Worm (Caenorhabditis elegans) whole organism, late embryonic: ENCODE data around the gene eor-2.
A peak's percentile ranks its signal among the peaks of the same experiment; 100 is the strongest.

Source experiments
- C38D4.7 ChIP-seq: fragments of 200-800 bp; sonication (Bioruptor generic); optimal IDR thresholded peaks from 2 replicates; lab custom pipeline; 2018; ENCODE audit warnings: mild to moderate bottlenecking, missing genetic modification characterization, moderate library complexity, missing compliant biosample characterization
- K02D7.2 ChIP-seq: sonication (generic microtip); optimal IDR thresholded peaks from 2 replicates; lab custom pipeline; 2017; ENCODE audit warnings: mild to moderate bottlenecking, missing genetic modification characterization, missing compliant biosample characterization
- T23F11.4 ChIP-seq: fragments of 200-800 bp; sonication (Bioruptor generic); optimal IDR thresholded peaks from 2 replicates; lab custom pipeline; 2018; ENCODE audit warnings: mild to moderate bottlenecking, missing genetic modification characterization, missing compliant biosample characterization
- ahr-1 ChIP-seq: sonication (generic microtip); optimal IDR thresholded peaks from 2 replicates; lab custom pipeline; 2016; ENCODE audit warnings: missing genetic modification characterization, missing compliant biosample characterization
- ama-1 ChIP-seq: fragments of 150-350 bp; optimal IDR thresholded peaks from 2 replicates; lab custom pipeline; 2014
- ceh-14 ChIP-seq: sonication (generic microtip); optimal IDR thresholded peaks from 2 replicates; lab custom pipeline; 2016; ENCODE audit warnings: missing genotype, missing genetic modification characterization, missing compliant biosample characterization
- ceh-18 ChIP-seq: sonication (generic microtip); optimal IDR thresholded peaks from 2 replicates; lab custom pipeline; 2016; ENCODE audit warnings: missing genetic modification characterization, missing compliant biosample characterization
- ceh-31 ChIP-seq: sonication (generic microtip); optimal IDR thresholded peaks from 2 replicates; lab custom pipeline; 2016; ENCODE audit warnings: missing genetic modification characterization, missing compliant biosample characterization
- ceh-34 ChIP-seq: sonication (generic microtip); optimal IDR thresholded peaks from 2 replicates; lab custom pipeline; 2016; ENCODE audit warnings: mild to moderate bottlenecking, missing genetic modification characterization, missing compliant biosample characterization
- ceh-45 ChIP-seq: fragments of 200-800 bp; sonication (Bioruptor generic); IDR thresholded peaks from 2 replicates; pipeline ENCODE4 v1.3.6; 2022; ENCODE audit warnings: missing genetic modification reagents, missing genetic modification characterization, missing compliant biosample characterization
- ceh-48 ChIP-seq: sonication (generic microtip); optimal IDR thresholded peaks from 2 replicates; lab custom pipeline; 2016; ENCODE audit warnings: missing genetic modification characterization, inconsistent platforms, missing compliant biosample characterization
- ceh-6 ChIP-seq: fragments of 200-800 bp; sonication (Bioruptor generic); optimal IDR thresholded peaks from 2 replicates; lab custom pipeline; 2018; ENCODE audit warnings: mild to moderate bottlenecking, missing genetic modification characterization, missing compliant biosample characterization
- elt-2 ChIP-seq: sonication (generic microtip); optimal IDR thresholded peaks from 2 replicates; lab custom pipeline; 2016; ENCODE audit warnings: missing genetic modification reagents, missing genetic modification characterization, missing compliant biosample characterization
- ets-4 ChIP-seq: sonication (generic microtip); optimal IDR thresholded peaks from 2 replicates; lab custom pipeline; 2016; ENCODE audit warnings: missing genetic modification characterization, missing compliant biosample characterization
- eyg-1 ChIP-seq: sonication (generic microtip); optimal IDR thresholded peaks from 2 replicates; lab custom pipeline; 2016; ENCODE audit warnings: missing genotype, missing genetic modification characterization, missing compliant biosample characterization
- fax-1 ChIP-seq: sonication (generic microtip); optimal IDR thresholded peaks from 2 replicates; lab custom pipeline; 2016; ENCODE audit warnings: missing genotype, missing genetic modification characterization, missing compliant biosample characterization
- fkh-10 ChIP-seq: fragments of 150-350 bp; optimal IDR thresholded peaks from 2 replicates; lab custom pipeline; 2014; ENCODE audit warnings: missing biosample characterization, missing genetic modification reagents, missing genetic modification characterization
- hlh-15 ChIP-seq: sonication (generic microtip); optimal IDR thresholded peaks from 2 replicates; lab custom pipeline; 2016; ENCODE audit warnings: missing genetic modification characterization, missing compliant biosample characterization
- hlh-30 ChIP-seq: sonication (generic microtip); optimal IDR thresholded peaks from 2 replicates; lab custom pipeline; 2017; ENCODE audit warnings: antibody characterized with exemption, missing genetic modification characterization, missing compliant biosample characterization; ENCODE audit not compliant: insufficient read depth
- hlh-6 ChIP-seq: sonication (generic microtip); optimal IDR thresholded peaks from 2 replicates; lab custom pipeline; 2016; ENCODE audit warnings: missing genotype, missing genetic modification characterization, missing compliant biosample characterization
- lim-6 ChIP-seq: sonication (generic microtip); optimal IDR thresholded peaks from 2 replicates; lab custom pipeline; 2016; ENCODE audit warnings: missing genetic modification characterization, missing compliant biosample characterization
- madf-2 ChIP-seq: sonication (generic microtip); optimal IDR thresholded peaks from 2 replicates; lab custom pipeline; 2017; ENCODE audit warnings: missing genetic modification characterization, missing compliant biosample characterization
- mec-3 ChIP-seq: sonication (generic microtip); optimal IDR thresholded peaks from 2 replicates; lab custom pipeline; 2016; ENCODE audit warnings: borderline replicate concordance, missing genetic modification characterization, missing compliant biosample characterization
- nfya-1 ChIP-seq: sonication (generic microtip); optimal IDR thresholded peaks from 2 replicates; lab custom pipeline; 2017; ENCODE audit warnings: missing genetic modification characterization, mild to moderate bottlenecking, missing compliant biosample characterization, antibody characterized with exemption, moderate library complexity
- nhr-11 ChIP-seq: fragments of 150-350 bp; optimal IDR thresholded peaks from 2 replicates; lab custom pipeline; 2014; ENCODE audit warnings: missing biosample characterization, missing genetic modification characterization
- nhr-232 ChIP-seq: sonication (generic microtip); optimal IDR thresholded peaks from 2 replicates; lab custom pipeline; 2016; ENCODE audit warnings: missing genetic modification characterization, missing compliant biosample characterization
- npax-4 ChIP-seq: sonication (generic microtip); optimal IDR thresholded peaks from 2 replicates; lab custom pipeline; 2016; ENCODE audit warnings: missing genetic modification characterization, missing compliant biosample characterization
- odd-2 ChIP-seq: sonication (generic microtip); optimal IDR thresholded peaks from 2 replicates; lab custom pipeline; 2017; ENCODE audit warnings: antibody characterized with exemption, mild to moderate bottlenecking, missing genetic modification characterization, missing compliant biosample characterization
- pag-3 ChIP-seq: sonication (generic microtip); optimal IDR thresholded peaks from 2 replicates; lab custom pipeline; 2016; ENCODE audit warnings: missing compliant biosample characterization, missing genetic modification characterization, borderline replicate concordance
- pat-9 ChIP-seq: fragments of 200-800 bp; sonication (Bioruptor generic); optimal IDR thresholded peaks from 2 replicates; lab custom pipeline; 2018; ENCODE audit warnings: mild to moderate bottlenecking, missing genetic modification characterization, moderate library complexity, missing compliant biosample characterization
- pha-2 ChIP-seq: sonication (generic microtip); optimal IDR thresholded peaks from 2 replicates; lab custom pipeline; 2017; ENCODE audit warnings: mild to moderate bottlenecking, missing genetic modification characterization, missing compliant biosample characterization
- pha-4 ChIP-seq: fragments of 150-350 bp; optimal IDR thresholded peaks from 2 replicates; lab custom pipeline; 2018; ENCODE audit warnings: missing biosample characterization, missing genetic modification reagents, missing genetic modification characterization
- pqm-1 ChIP-seq: sonication (generic microtip); optimal IDR thresholded peaks from 2 replicates; lab custom pipeline; 2016; ENCODE audit warnings: missing genetic modification characterization, missing compliant biosample characterization
- ref-2 ChIP-seq: sonication (generic microtip); optimal IDR thresholded peaks from 2 replicates; lab custom pipeline; 2016; ENCODE audit warnings: missing genetic modification characterization, missing compliant biosample characterization
- sdc-2 ChIP-seq: sonication (generic microtip); optimal IDR thresholded peaks from 2 replicates; lab custom pipeline; 2016; ENCODE audit warnings: missing genotype, missing genetic modification characterization, missing compliant biosample characterization
- sox-4 ChIP-seq: sonication (generic microtip); optimal IDR thresholded peaks from 2 replicates; lab custom pipeline; 2017; ENCODE audit warnings: mild to moderate bottlenecking, missing genetic modification characterization, inconsistent platforms, missing compliant biosample characterization
- syd-9 ChIP-seq: sonication (generic microtip); optimal IDR thresholded peaks from 2 replicates; lab custom pipeline; 2016; ENCODE audit warnings: mild to moderate bottlenecking, missing genetic modification characterization, moderate library complexity, missing compliant biosample characterization
- tbx-2 ChIP-seq: sonication (generic microtip); optimal IDR thresholded peaks from 2 replicates; lab custom pipeline; 2016; ENCODE audit warnings: missing genetic modification characterization, missing compliant biosample characterization
- unc-3 ChIP-seq, 2 experiments: fragments of 200-800 bp in 1 of 2; sonication (Bioruptor generic) in 1 of 2; sonication (generic microtip) in 1 of 2; conservative IDR thresholded peaks in 1 of 2; optimal IDR thresholded peaks in 1 of 2; 2 replicates each; pipeline versions ENCODE4 v1.3.6 to Lab custom; 2016 to 2022; ENCODE audit warnings: missing compliant biosample characterization in 2 of 2, missing genetic modification characterization in 2 of 2, missing genetic modification reagents in 1 of 2
- unc-42 ChIP-seq: sonication (generic microtip); optimal IDR thresholded peaks from 2 replicates; lab custom pipeline; 2016; ENCODE audit warnings: missing genotype, missing genetic modification characterization, missing compliant biosample characterization
- unc-86 ChIP-seq: sonication (generic microtip); optimal IDR thresholded peaks from 2 replicates; lab custom pipeline; 2016; ENCODE audit warnings: missing genetic modification characterization, missing compliant biosample characterization
- zip-5 ChIP-seq: sonication (generic microtip); optimal IDR thresholded peaks from 2 replicates; lab custom pipeline; 2016; ENCODE audit warnings: missing genetic modification characterization, missing compliant biosample characterization
- ztf-16 ChIP-seq: sonication (generic microtip); optimal IDR thresholded peaks from 2 replicates; lab custom pipeline; 2017; ENCODE audit warnings: missing genetic modification characterization, missing compliant biosample characterization

Gene eor-2

DNA sequence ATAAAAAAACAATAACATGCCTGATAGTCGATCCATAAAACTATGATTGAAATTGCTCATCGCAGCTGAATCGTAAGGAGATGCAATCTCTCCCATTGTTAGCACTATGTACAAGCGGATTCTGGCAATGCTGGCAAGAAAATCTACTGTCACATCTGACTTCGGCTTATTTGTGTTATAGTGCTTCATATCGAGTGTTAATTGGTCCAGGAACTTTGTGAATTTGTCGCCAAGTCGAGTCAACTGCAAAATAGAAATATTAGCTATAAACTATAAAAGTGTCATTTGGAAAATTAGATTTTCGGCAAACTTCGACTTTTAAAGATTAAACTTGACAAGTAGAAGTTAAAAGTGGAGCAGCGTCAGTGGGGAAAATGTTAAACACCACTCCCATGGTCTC lies 18.5 kb upstream of the eor-2 start:
- TF ChIP-seq nhr-11 (tag; lab: Kevin White, UChicago): no peak
- TF ChIP-seq pha-2 (tag; lab: Kevin White, UChicago): no peak
- no peak for TF ChIP-seq lim-6
- no peak for TF ChIP-seq ceh-18
- TF ChIP-seq ahr-1 (tag; lab: Kevin White, UChicago): no peak
- TF ChIP-seq ets-4 (tag; lab: Kevin White, UChicago): no peak
- no peak for TF ChIP-seq fkh-10 (GFP tag; lab: Kevin White, UChicago)
- TF ChIP-seq sdc-2 (tag; lab: Kevin White, UChicago): no peak
- TF ChIP-seq pag-3 (tag; lab: Kevin White, UChicago): no peak
- no peak for TF ChIP-seq zip-5 (tag; lab: Kevin White, UChicago)
- no peak for TF ChIP-seq nfya-1
- TF ChIP-seq ceh-14 (tag; lab: Kevin White, UChicago): no peak
- no peak for TF ChIP-seq ceh-6
- TF ChIP-seq C38D4.7 (GFP tag; lab: Kevin White, UChicago): no peak
- no peak for TF ChIP-seq ceh-34 (tag; lab: Kevin White, UChicago)
- no peak for TF ChIP-seq tbx-2 (tag; lab: Kevin White, UChicago)
- TF ChIP-seq npax-4: no peak
- TF ChIP-seq, all 69 proteins: peak for 0

DNA sequence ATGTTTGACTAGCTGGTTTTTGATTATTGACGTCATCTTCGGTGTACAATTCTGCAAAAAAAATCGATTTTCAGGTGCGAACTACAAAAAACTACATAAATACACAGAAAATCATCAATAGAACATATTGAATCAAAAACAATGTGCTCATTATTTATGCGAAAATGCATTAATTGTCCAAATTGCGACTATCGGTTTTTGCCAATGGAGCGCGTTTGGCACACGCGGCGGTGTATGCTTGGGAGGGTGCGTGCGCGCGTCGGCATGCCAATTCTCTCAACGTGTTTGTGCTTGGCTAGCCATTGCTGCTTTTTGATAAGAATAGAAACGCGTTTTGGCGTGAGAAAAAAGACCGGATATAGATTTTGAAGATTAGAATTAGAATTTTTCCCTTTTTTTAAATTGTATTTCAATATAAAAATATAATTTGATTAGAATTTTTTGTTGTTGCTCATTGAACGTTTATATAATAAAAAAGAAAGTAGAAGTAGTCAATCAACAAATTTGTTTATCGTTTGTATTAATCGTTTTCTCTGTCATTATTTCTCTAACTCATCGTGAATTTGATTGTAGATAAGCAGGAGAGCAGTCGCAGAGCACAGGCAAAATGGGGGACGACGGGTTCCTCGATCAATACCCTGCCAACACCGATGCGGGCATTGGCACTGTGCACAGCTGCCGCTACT lies 13.6 kb upstream of the eor-2 start, which contains the start of the genes C44H4.4 and tap-1:
Gene C44H4.4 (minus strand): TSS at position 51 of the 686 bp plus-strand sequence.
Gene tap-1 (plus strand): TSS at position 574 of the 686 bp plus-strand sequence.
- no peak for TF ChIP-seq hlh-15 (tag; lab: Kevin White, UChicago)
- TF ChIP-seq sox-4 (tag; lab: Kevin White, UChicago): no peak
- peak; percentile 29 for TF ChIP-seq nfya-1
- TF ChIP-seq fax-1 (tag; lab: Kevin White, UChicago): no peak
- no peak for TF ChIP-seq unc-3 (GFP tag; conservative IDR thresholded peaks at IDR 0.05; lab: Robert Waterston, UW)
- TF ChIP-seq unc-3 (tag; optimal IDR thresholded peaks at IDR 0.05; lab: Kevin White, UChicago): no peak
- TF ChIP-seq hlh-6 (tag; lab: Kevin White, UChicago): no peak
- no peak for TF ChIP-seq hlh-30
- TF ChIP-seq mec-3: no peak
- no peak for TF ChIP-seq eyg-1 (tag; lab: Kevin White, UChicago)
- no peak for TF ChIP-seq zip-5 (tag; lab: Kevin White, UChicago)
- no peak for TF ChIP-seq ceh-45 (GFP tag; lab: Robert Waterston, UW)
- TF ChIP-seq sdc-2 (tag; lab: Kevin White, UChicago): no peak
- TF ChIP-seq ceh-31 (tag; lab: Kevin White, UChicago): peak; percentile 56
- TF ChIP-seq unc-42 (tag; lab: Kevin White, UChicago): peak; percentile 87
- TF ChIP-seq nhr-232: no peak
- TF ChIP-seq T23F11.4: no peak
- peak; percentile 30 for TF ChIP-seq elt-2 (tag; lab: Kevin White, UChicago)
- no peak for TF ChIP-seq tbx-2 (tag; lab: Kevin White, UChicago)
- no peak for TF ChIP-seq pat-9
- no peak for TF ChIP-seq unc-86
- no peak for TF ChIP-seq madf-2
- TF ChIP-seq ztf-16 (tag; lab: Kevin White, UChicago): no peak
- no peak for TF ChIP-seq K02D7.2 (tag; lab: Kevin White, UChicago)
- TF ChIP-seq odd-2: no peak
- no peak for TF ChIP-seq ceh-34 (tag; lab: Kevin White, UChicago)
- TF ChIP-seq pqm-1 (tag; lab: Kevin White, UChicago): no peak
- no peak for TF ChIP-seq ref-2 (tag; lab: Kevin White, UChicago)
- no peak for TF ChIP-seq ceh-6
- peak; percentile 40 for TF ChIP-seq ceh-14 (tag; lab: Kevin White, UChicago)
- TF ChIP-seq pha-4: no peak
- TF ChIP-seq ama-1: no peak
- no peak for TF ChIP-seq syd-9 (tag; lab: Kevin White, UChicago)
- TF ChIP-seq fkh-10 (GFP tag; lab: Kevin White, UChicago): no peak
- peak; percentile 77 for TF ChIP-seq ceh-48
